Fruit fly (Drosophila melanogaster) whole organism, embryonic: Measurements from ENCODE around the gene Lrr47.

Experiments
- CG10431 ChIP-seq: fragments of 200-800 bp; sonication (Bioruptor generic); optimal IDR thresholded peaks from 3 replicates; lab custom pipeline; 2018; ENCODE audit warnings: missing biosample characterization, mild to moderate bottlenecking, missing genetic modification characterization
- CG10543 ChIP-seq: fragments of 200-800 bp; sonication (Bioruptor generic); optimal IDR thresholded peaks from 3 replicates; lab custom pipeline; 2017; ENCODE audit warnings: missing biosample characterization, mild to moderate bottlenecking, missing genetic modification characterization, moderate library complexity
- CG11398 ChIP-seq: fragments of 200-800 bp; sonication (Bioruptor generic); optimal IDR thresholded peaks from 2 replicates; lab custom pipeline; 2016; ENCODE audit warnings: missing biosample characterization, missing genetic modification characterization
- CG14050 ChIP-seq: fragments of 200-800 bp; sonication (Bioruptor generic); IDR thresholded peaks from 3 replicates; pipeline ENCODE4 v1.3.6; 2022; ENCODE audit warnings: missing biosample characterization, missing genetic modification characterization
- CG14860 ChIP-seq: fragments of 200-800 bp; sonication (Bioruptor generic); IDR thresholded peaks from 3 replicates; pipeline ENCODE4 v1.3.6; 2022; ENCODE audit warnings: missing biosample characterization, missing genetic modification characterization; ENCODE audit not compliant: partially characterized antibody
- CG17568 ChIP-seq: fragments of 200-800 bp; sonication (Bioruptor generic); optimal IDR thresholded peaks from 2 replicates; lab custom pipeline; 2018; ENCODE audit warnings: missing biosample characterization, mild to moderate bottlenecking, missing genetic modification characterization, moderate library complexity
- CG2129 ChIP-seq: fragments of 200-800 bp; sonication (Bioruptor generic); IDR thresholded peaks from 2 replicates; pipeline ENCODE4 v1.3.6; 2022; ENCODE audit warnings: missing biosample characterization, missing genetic modification characterization; ENCODE audit not compliant: partially characterized antibody
- CG2199 ChIP-seq: fragments of 200-800 bp; sonication (Bioruptor generic); IDR thresholded peaks from 3 replicates; pipeline ENCODE4 v1.3.6; 2022; ENCODE audit warnings: missing biosample characterization, missing genetic modification characterization
- CG2889 ChIP-seq: fragments of 200-800 bp; sonication (Bioruptor generic); IDR thresholded peaks from 3 replicates; pipeline ENCODE4 v1.3.6; 2022; ENCODE audit warnings: missing biosample characterization, missing genetic modification characterization
- CG33213 ChIP-seq: fragments of 200-800 bp; sonication (Bioruptor generic); optimal IDR thresholded peaks from 3 replicates; lab custom pipeline; 2016; ENCODE audit warnings: missing biosample characterization, missing genetic modification characterization
- CG3407 ChIP-seq: fragments of 200-800 bp; sonication (Bioruptor generic); optimal IDR thresholded peaks from 2 replicates; lab custom pipeline; 2018; ENCODE audit warnings: missing biosample characterization, mild to moderate bottlenecking, missing genetic modification characterization
- CG34422 ChIP-seq: fragments of 200-800 bp; sonication (Bioruptor generic); IDR thresholded peaks from 3 replicates; pipeline ENCODE4 v1.3.6; 2022; ENCODE audit warnings: missing biosample characterization, missing genetic modification characterization
- CG5245 ChIP-seq: fragments of 200-800 bp; sonication (Bioruptor generic); optimal IDR thresholded peaks from 3 replicates; lab custom pipeline; 2016; ENCODE audit warnings: missing biosample characterization, missing genetic modification characterization
- CG7963 ChIP-seq: fragments of 200-800 bp; sonication (Bioruptor generic); IDR thresholded peaks from 3 replicates; pipeline ENCODE4 v1.3.6; 2022; ENCODE audit warnings: missing biosample characterization, missing genetic modification characterization; ENCODE audit not compliant: partially characterized antibody
- CG9932 ChIP-seq: fragments of 200-800 bp; sonication (Bioruptor generic); IDR thresholded peaks from 2 replicates; pipeline ENCODE4 v1.3.6; 2022; ENCODE audit warnings: missing biosample characterization, missing genetic modification characterization
- CTCF ChIP-seq: fragments of 200-800 bp; sonication (Bioruptor generic); optimal IDR thresholded peaks from 2 replicates; lab custom pipeline; 2017; ENCODE audit warnings: missing biosample characterization, mild to moderate bottlenecking, missing genetic modification characterization, moderate library complexity
- Deaf1 ChIP-seq: fragments of 200-800 bp; optimal IDR thresholded peaks from 3 replicates; lab custom pipeline; 2019; ENCODE audit warnings: missing biosample characterization, mild to moderate bottlenecking, missing genetic modification characterization, moderate library complexity
- H2.0 ChIP-seq: fragments of 200-800 bp; sonication (Bioruptor generic); IDR thresholded peaks from 2 replicates; pipeline ENCODE4 v1.3.6; 2022; ENCODE audit warnings: missing biosample characterization, missing genetic modification characterization
- HLH54F ChIP-seq: fragments of 200-800 bp; sonication (Bioruptor generic); optimal IDR thresholded peaks from 3 replicates; lab custom pipeline; 2016; ENCODE audit warnings: missing biosample characterization, missing genetic modification characterization
- Hr51 ChIP-seq, 2 experiments: fragments of 200-800 bp; sonication (Bioruptor generic); optimal IDR thresholded peaks; 2 replicates in 1 of 2; 3 replicates in 1 of 2; lab custom pipeline; 2016 to 2018; ENCODE audit warnings: missing biosample characterization in 2 of 2, missing genetic modification characterization in 2 of 2, mild to moderate bottlenecking in 1 of 2, moderate library complexity in 1 of 2
- NC2β ChIP-seq: fragments of 200-800 bp; sonication (Bioruptor generic); optimal IDR thresholded peaks from 2 replicates; lab custom pipeline; 2016; ENCODE audit warnings: missing biosample characterization, missing genetic modification characterization
- NfI ChIP-seq: fragments of 200-800 bp; sonication (Bioruptor generic); optimal IDR thresholded peaks from 3 replicates; lab custom pipeline; 2018; ENCODE audit warnings: missing biosample characterization, mild to moderate bottlenecking, missing genetic modification characterization, moderate library complexity
- Oli ChIP-seq: fragments of 200-800 bp; sonication (Bioruptor generic); optimal IDR thresholded peaks from 2 replicates; lab custom pipeline; 2018; ENCODE audit warnings: missing biosample characterization, mild to moderate bottlenecking, missing genetic modification characterization, moderate library complexity
- Opbp ChIP-seq: fragments of 200-800 bp; sonication (Bioruptor generic); IDR thresholded peaks from 3 replicates; pipeline ENCODE4 v1.3.6; 2022; ENCODE audit warnings: missing biosample characterization, missing genetic modification characterization; ENCODE audit not compliant: partially characterized antibody
- Side ChIP-seq: fragments of 200-800 bp; sonication (Bioruptor generic); optimal IDR thresholded peaks from 2 replicates; lab custom pipeline; 2016; ENCODE audit warnings: missing biosample characterization, missing genetic modification characterization
- Ssrp ChIP-seq: fragments of 200-800 bp; sonication (Bioruptor generic); optimal IDR thresholded peaks from 2 replicates; lab custom pipeline; 2018; ENCODE audit warnings: missing biosample characterization, mild to moderate bottlenecking, missing genetic modification characterization, moderate library complexity
- Taf1 ChIP-seq: fragments of 200-800 bp; sonication (Bioruptor generic); IDR thresholded peaks from 2 replicates; pipeline ENCODE4 v1.3.6; 2022; ENCODE audit warnings: missing biosample characterization, missing genetic modification characterization
- Tbp ChIP-seq: fragments of >200 bp; optimal IDR thresholded peaks from 2 replicates; lab custom pipeline; 2018; ENCODE audit warnings: missing biosample characterization, missing genetic modification characterization
- Usf ChIP-seq: fragments of 200-800 bp; sonication (Bioruptor generic); optimal IDR thresholded peaks from 2 replicates; lab custom pipeline; 2017; ENCODE audit warnings: missing genotype, missing biosample characterization, missing genetic modification characterization
- YL-1 ChIP-seq: fragments of 200-800 bp; sonication (Bioruptor generic); optimal IDR thresholded peaks from 3 replicates; lab custom pipeline; 2017; ENCODE audit warnings: missing biosample characterization, mild to moderate bottlenecking, missing genetic modification characterization
- aop ChIP-seq: fragments of 200-800 bp; sonication (Bioruptor generic); IDR thresholded peaks from 2 replicates; pipeline ENCODE4 v1.3.6; 2022; ENCODE audit warnings: missing biosample characterization, missing genetic modification characterization
- crc ChIP-seq: fragments of 200-800 bp; sonication (Bioruptor generic); optimal IDR thresholded peaks from 2 replicates; lab custom pipeline; 2016; ENCODE audit warnings: missing biosample characterization, missing genetic modification characterization
- croc ChIP-seq: fragments of 200-800 bp; sonication (Bioruptor generic); conservative IDR thresholded peaks from 3 replicates; pipeline ENCODE4 v1.3.6; 2022; ENCODE audit warnings: missing biosample characterization, missing genetic modification characterization
- crol ChIP-seq: fragments of 200-800 bp; sonication (Bioruptor generic); IDR thresholded peaks from 2 replicates; pipeline ENCODE4 v1.3.6; 2022; ENCODE audit warnings: missing biosample characterization, missing genetic modification characterization
- cwo ChIP-seq: fragments of 200-800 bp; sonication (Bioruptor generic); optimal IDR thresholded peaks from 3 replicates; lab custom pipeline; 2017; ENCODE audit warnings: missing biosample characterization, missing genetic modification characterization, mild to moderate bottlenecking, moderate library complexity, missing genetic modification reagents
- dan ChIP-seq: fragments of 200-800 bp; sonication (Bioruptor generic); IDR thresholded peaks from 2 replicates; pipeline ENCODE4 v1.3.6; 2022; ENCODE audit warnings: missing biosample characterization, missing genetic modification characterization
- esg ChIP-seq: fragments of 200-800 bp; sonication (Bioruptor generic); conservative IDR thresholded peaks from 2 replicates; pipeline ENCODE4 v1.3.6; 2022; ENCODE audit warnings: missing biosample characterization, missing genetic modification characterization
- exex ChIP-seq: fragments of 200-800 bp; sonication (Bioruptor generic); optimal IDR thresholded peaks from 4 replicates; lab custom pipeline; 2018; ENCODE audit warnings: missing biosample characterization, mild to moderate bottlenecking, missing genetic modification characterization, moderate library complexity
- grau ChIP-seq: fragments of 200-800 bp; optimal IDR thresholded peaks from 3 replicates; lab custom pipeline; 2019; ENCODE audit warnings: missing biosample characterization, mild to moderate bottlenecking, missing genetic modification characterization, moderate library complexity
- ind ChIP-seq: fragments of 200-800 bp; sonication (Bioruptor generic); optimal IDR thresholded peaks from 3 replicates; lab custom pipeline; 2016; ENCODE audit warnings: missing biosample characterization, missing genetic modification characterization
- kah ChIP-seq: fragments of 200-800 bp; sonication (Bioruptor generic); optimal IDR thresholded peaks from 2 replicates; lab custom pipeline; 2018; ENCODE audit warnings: missing biosample characterization, mild to moderate bottlenecking, missing genetic modification characterization
- run ChIP-seq: fragments of 200-800 bp; sonication (Bioruptor generic); optimal IDR thresholded peaks from 3 replicates; lab custom pipeline; 2018; ENCODE audit warnings: missing biosample characterization, mild to moderate bottlenecking, missing genetic modification characterization
- shn ChIP-seq: fragments of 200-800 bp; sonication (Bioruptor generic); optimal IDR thresholded peaks from 3 replicates; lab custom pipeline; 2016; ENCODE audit warnings: missing biosample characterization, missing genetic modification characterization
- sim ChIP-seq: fragments of 200-800 bp; sonication (Bioruptor generic); IDR thresholded peaks from 2 replicates; pipeline ENCODE4 v1.3.6; 2022; ENCODE audit warnings: missing biosample characterization, missing genetic modification characterization
- slp2 ChIP-seq: fragments of 200-800 bp; sonication (Bioruptor generic); optimal IDR thresholded peaks from 2 replicates; lab custom pipeline; 2016; ENCODE audit warnings: missing biosample characterization, missing genetic modification characterization
- stc ChIP-seq: fragments of 200-800 bp; sonication (Bioruptor generic); IDR thresholded peaks from 2 replicates; pipeline ENCODE4 v1.3.6; 2022; ENCODE audit warnings: missing biosample characterization, missing genetic modification characterization
- tio ChIP-seq: fragments of 200-800 bp; sonication (Bioruptor generic); optimal IDR thresholded peaks from 2 replicates; lab custom pipeline; 2017; ENCODE audit warnings: missing biosample characterization, missing genetic modification characterization, inconsistent platforms
- ttk ChIP-seq: fragments of 200-800 bp; sonication (Bioruptor generic); IDR thresholded peaks from 2 replicates; pipeline ENCODE4 v2.1.2; 2022; ENCODE audit warnings: missing biosample characterization, missing genetic modification characterization
- zf30C ChIP-seq: fragments of 200-800 bp; sonication (Bioruptor generic); optimal IDR thresholded peaks from 3 replicates; lab custom pipeline; 2018; ENCODE audit warnings: missing biosample characterization, mild to moderate bottlenecking, missing genetic modification characterization
- zfh1 ChIP-seq: fragments of 200-800 bp; sonication (Bioruptor generic); IDR thresholded peaks from 3 replicates; pipeline ENCODE4 v1.3.6; 2022; ENCODE audit warnings: missing biosample characterization, missing genetic modification characterization

The Lrr47 gene

dm6 chr2L:10522174-10522893 lies 5.2 kb downstream of the Lrr47 start (continued):
- TF ChIP-seq ttk (GFP tag; lab: Robert Waterston, UW): peak; percentile 68
- no peak for TF ChIP-seq CG3407
- TF ChIP-seq CG2129 (GFP tag; lab: Robert Waterston, UW): no peak
- no peak; the same call in 1 of the 2 replicates for TF ChIP-seq H2.0 (GFP tag; lab: Robert Waterston, UW)
- peak; percentile 67 for TF ChIP-seq tio (GFP tag; lab: Kevin White, UChicago)
- TF ChIP-seq Tbp (GFP tag; lab: Kevin White, UChicago): no peak
- TF ChIP-seq CTCF (GFP tag; lab: Kevin White, UChicago): no peak
- TF ChIP-seq esg (GFP tag; lab: Robert Waterston, UW): peak; percentile 36; the same call in 1 of the 2 replicates
- no peak for TF ChIP-seq CG10543 (GFP tag; lab: Kevin White, UChicago)
- peak; percentile 76 for TF ChIP-seq Oli (tag; lab: Kevin White, UChicago)
- no peak for TF ChIP-seq CG17568
- TF ChIP-seq aop (GFP tag; lab: Robert Waterston, UW): no peak
- TF ChIP-seq CG5245 (GFP tag; lab: Kevin White, UChicago): peak; percentile 31
- peak; percentile 43; the same call in 1 of the 2 replicates for TF ChIP-seq stc (GFP tag; lab: Robert Waterston, UW)
- peak in 1 of 2 experiments; percentile 79 for TF ChIP-seq Hr51 (GFP tag; optimal IDR thresholded peaks at IDR 0.05; lab: Kevin White, UChicago)
- no peak for TF ChIP-seq crc
- no peak for TF ChIP-seq CG14860 (GFP tag; lab: Robert Waterston, UW)
- peak; percentile 60 for TF ChIP-seq ind
- peak; percentile 28 for TF ChIP-seq NfI (GFP tag; lab: Kevin White, UChicago)
- peak; percentile 42; the same call in 2 of the 3 replicates for TF ChIP-seq CG14050 (GFP tag; lab: Robert Waterston, UW)
- no peak for TF ChIP-seq zfh1
- 0 out of 3 replicates have a peak, but pooled peaks have one; percentile 41 for TF ChIP-seq CG2889 (GFP tag; lab: Robert Waterston, UW)
- TF ChIP-seq Usf (GFP tag; lab: Kevin White, UChicago): no peak
- peak; percentile 74 for TF ChIP-seq crol
- TF ChIP-seq CG7963 (GFP tag; lab: Robert Waterston, UW): no peak
- TF ChIP-seq YL-1 (GFP tag; lab: Kevin White, UChicago): no peak
- no peak for TF ChIP-seq dan (GFP tag; lab: Robert Waterston, UW)
- TF ChIP-seq run (tag; lab: Kevin White, UChicago): peak; percentile 47
- no peak for TF ChIP-seq shn (GFP tag; lab: Kevin White, UChicago)
- peak; percentile 60 for TF ChIP-seq Ssrp (tag; lab: Kevin White, UChicago)
- TF ChIP-seq CG9932 (GFP tag; lab: Robert Waterston, UW): peak; percentile 42; the same call in 1 of the 2 replicates
- peak; percentile 60; the same call in 2 of the 3 replicates for TF ChIP-seq CG34422 (GFP tag; lab: Robert Waterston, UW)
- TF ChIP-seq grau (tag; lab: Kevin White, UChicago): peak; percentile 75
- no peak for TF ChIP-seq NC2β (GFP tag; lab: Kevin White, UChicago)
- no peak; the same call in 1 of the 2 replicates for TF ChIP-seq sim (GFP tag; lab: Robert Waterston, UW)
- no peak; the same call in 2 of the 3 replicates for TF ChIP-seq croc (GFP tag; lab: Robert Waterston, UW)
- peak; percentile 27 for TF ChIP-seq Deaf1 (tag; lab: Kevin White, UChicago)
- TF ChIP-seq CG10431 (GFP tag; lab: Kevin White, UChicago): no peak
- TF ChIP-seq Side (GFP tag; lab: Kevin White, UChicago): no peak
- no peak for TF ChIP-seq CG11398 (GFP tag; lab: Kevin White, UChicago)
- TF ChIP-seq zf30C (GFP tag; lab: Kevin White, UChicago): no peak
- TF ChIP-seq CG2199 (GFP tag; lab: Robert Waterston, UW): no peak
- TF ChIP-seq cwo (GFP tag; lab: Kevin White, UChicago): peak; percentile 66
- no peak for TF ChIP-seq kah
- TF ChIP-seq Taf1 (GFP tag; lab: Robert Waterston, UW): no peak
- TF ChIP-seq slp2 (GFP tag; lab: Kevin White, UChicago): no peak
- TF ChIP-seq HLH54F: no peak
- no peak for TF ChIP-seq CG33213 (GFP tag; lab: Kevin White, UChicago)
- TF ChIP-seq exex: no peak
- no peak for TF ChIP-seq Opbp (GFP tag; lab: Robert Waterston, UW)
